Worm (Caenorhabditis elegans): ENCODE measurements around the gene gar-1.

The gar-1 gene

ce11 chrX:6437545-6437944 is 47.1 kb downstream of the gar-1 start, which contains the start of gene K10C2.8:
Gene K10C2.8, minus strand, starts transcription at chrX:6437645.
- TF ChIP-seq akir-1 (GFP tag; optimal IDR thresholded peaks at IDR 0.05) (no peak), gei-17 (GFP tag; optimal IDR thresholded peaks at IDR 0.05) (no peak), egrh-3 (GFP tag; IDR thresholded peaks at IDR 0.05) (no peak), nhr-120 (GFP tag; IDR thresholded peaks at IDR 0.05) (no peak), K12H6.12 (tag; optimal IDR thresholded peaks at IDR 0.05) (no peak), pha-4 (tag; optimal IDR thresholded peaks at IDR 0.05) (no peak), ama-1 (optimal IDR thresholded peaks at IDR 0.05) (no peak), ama-1 (GFP tag; optimal IDR thresholded peaks at IDR 0.05) (no peak), ceh-40 (GFP tag; IDR thresholded peaks at IDR 0.05) (no peak), nhr-27 (tag; optimal IDR thresholded peaks at IDR 0.05) (no peak), lsy-27 (tag; optimal IDR thresholded peaks at IDR 0.05; ENCODE audit: borderline replicate concordance, insufficient read depth) (no peak), cebp-2 (GFP tag; IDR thresholded peaks at IDR 0.05) (no peak)

ce11 chrX:6435812-6436211 is 48.9 kb downstream of the gar-1 start:
- TF ChIP-seq rec-8 (tag; optimal IDR thresholded peaks at IDR 0.05) (no peak), ceh-27 (GFP tag; optimal IDR thresholded peaks at IDR 0.05) (no peak), B0035.1 (tag; optimal IDR thresholded peaks at IDR 0.05) (no peak), ets-4 (GFP tag; optimal IDR thresholded peaks at IDR 0.05) (no peak), nfya-1 (tag; optimal IDR thresholded peaks at IDR 0.05; ENCODE audit: borderline replicate concordance, insufficient read depth) (no peak), F57C9.4 (tag; optimal IDR thresholded peaks at IDR 0.05) (no peak), hmg-20 (GFP tag; IDR thresholded peaks at IDR 0.05) (no peak), egl-44 (GFP tag; IDR thresholded peaks at IDR 0.05) (no peak), madf-8 (GFP tag; conservative IDR thresholded peaks at IDR 0.05) (no peak), nhr-80 (tag; optimal IDR thresholded peaks at IDR 0.05) (no peak), unc-62 (GFP tag; optimal IDR thresholded peaks at IDR 0.05) (no peak), fkh-3 (tag; optimal IDR thresholded peaks at IDR 0.05) (no peak), lsl-1 (GFP tag; optimal IDR thresholded peaks at IDR 0.05) (no peak), dpff-1 (tag; optimal IDR thresholded peaks at IDR 0.05) (no peak), snpc-1.1 (tag; optimal IDR thresholded peaks at IDR 0.05; ENCODE audit: insufficient read depth) (no peak), snpc-3.4 (tag; optimal IDR thresholded peaks at IDR 0.05) (no peak), snpc-1.3 (tag; optimal IDR thresholded peaks at IDR 0.05; ENCODE audit: insufficient read depth) (no peak), attf-5 (GFP tag; optimal IDR thresholded peaks at IDR 0.05) (no peak), K11D2.4 (GFP tag; IDR thresholded peaks at IDR 0.05) (no peak), hrde-1 (tag; optimal IDR thresholded peaks at IDR 0.05; ENCODE audit: borderline replicate concordance) (no peak)

ce11 chrX:6433688-6434087 is 51.0 kb downstream of the gar-1 start, which contains the start of gene K10C2.2:
Gene K10C2.2, minus strand, starts transcription at chrX:6433788.
- TF ChIP-seq madf-3 (GFP tag; IDR thresholded peaks at IDR 0.05) (no peak), mel-28 (tag; optimal IDR thresholded peaks at IDR 0.05; ENCODE audit: borderline replicate concordance) (no peak), Y79H2A.3 (GFP tag; conservative IDR thresholded peaks at IDR 0.05) (no peak), B0261.1 (tag; optimal IDR thresholded peaks at IDR 0.05) (no peak)

Measured in whole organism, young adult.